Fruit fly (Drosophila melanogaster) whole organism, adult: Measurements from ENCODE around the gene PK1-R.
A peak's percentile ranks its signal among the peaks of the same experiment; 100 is the strongest.

ENCODE experiments used
- CG11617 ChIP-seq: fragments of 200-800 bp; sonication (Bioruptor generic); optimal IDR thresholded peaks from 2 replicates; lab custom pipeline; 2017; ENCODE audit warnings: mild to moderate bottlenecking, missing biosample characterization, missing genetic modification reagents, missing genetic modification characterization
- CG12768 ChIP-seq: fragments of 200-800 bp; sonication (Bioruptor generic); optimal IDR thresholded peaks from 2 replicates; lab custom pipeline; 2017; ENCODE audit warnings: missing biosample characterization, missing genetic modification characterization, mild to moderate bottlenecking, moderate library complexity, missing genetic modification reagents
- CG14711 ChIP-seq: fragments of 200-800 bp; sonication (Bioruptor generic); optimal IDR thresholded peaks from 2 replicates; lab custom pipeline; 2018; ENCODE audit warnings: missing biosample characterization, mild to moderate bottlenecking, missing genetic modification characterization, moderate library complexity
- CG1620 ChIP-seq: fragments of 200-800 bp; sonication (Bioruptor generic); optimal IDR thresholded peaks from 2 replicates; lab custom pipeline; 2016; ENCODE audit warnings: missing biosample characterization, missing genetic modification characterization
- CG33017 ChIP-seq: fragments of 200-800 bp; sonication (Bioruptor generic); optimal IDR thresholded peaks from 2 replicates; lab custom pipeline; 2018; ENCODE audit warnings: missing biosample characterization, mild to moderate bottlenecking, missing genetic modification characterization, moderate library complexity
- CG5204 ChIP-seq: fragments of 200-800 bp; sonication (Bioruptor generic); optimal IDR thresholded peaks from 2 replicates; lab custom pipeline; 2016; ENCODE audit warnings: missing biosample characterization, missing genetic modification characterization
- CG7045 ChIP-seq: fragments of 200-800 bp; sonication (Bioruptor generic); optimal IDR thresholded peaks from 2 replicates; lab custom pipeline; 2017; ENCODE audit warnings: missing biosample characterization, mild to moderate bottlenecking, missing genetic modification characterization
- CG7101 ChIP-seq: fragments of 200-800 bp; sonication (Bioruptor generic); optimal IDR thresholded peaks from 2 replicates; lab custom pipeline; 2018; ENCODE audit warnings: missing biosample characterization, mild to moderate bottlenecking, missing genetic modification characterization, moderate library complexity
- Clk ChIP-seq: fragments of 200-800 bp; sonication (Bioruptor generic); optimal IDR thresholded peaks from 2 replicates; lab custom pipeline; 2017; ENCODE audit warnings: missing biosample characterization, missing genetic modification characterization
- Crg-1 ChIP-seq: fragments of 200-800 bp; sonication (Bioruptor generic); optimal IDR thresholded peaks from 2 replicates; lab custom pipeline; 2016; ENCODE audit warnings: missing biosample characterization, missing genetic modification characterization
- Hr96 ChIP-seq: fragments of 200-800 bp; sonication (Bioruptor generic); optimal IDR thresholded peaks from 2 replicates; lab custom pipeline; 2016; ENCODE audit warnings: missing biosample characterization, missing genetic modification characterization
- Mnt ChIP-seq: fragments of 200-800 bp; sonication (Bioruptor generic); optimal IDR thresholded peaks from 2 replicates; lab custom pipeline; 2016; ENCODE audit warnings: missing biosample characterization, mild to moderate bottlenecking, missing genetic modification characterization
- bab1 ChIP-seq: fragments of 200-800 bp; sonication (Bioruptor generic); optimal IDR thresholded peaks from 3 replicates; lab custom pipeline; 2019; ENCODE audit warnings: missing biosample characterization, mild to moderate bottlenecking, missing genetic modification characterization, moderate library complexity
- cic ChIP-seq: fragments of 200-800 bp; sonication (Bioruptor generic); optimal IDR thresholded peaks from 2 replicates; lab custom pipeline; 2017; ENCODE audit warnings: missing biosample characterization, mild to moderate bottlenecking, missing genetic modification characterization, moderate library complexity
- cnc ChIP-seq, 2 experiments: fragments of >200 bp; optimal IDR thresholded peaks; 2 replicates each; lab custom pipeline; 2017
- kay ChIP-seq: fragments of 200-800 bp; sonication (Bioruptor generic); peaks from one replicate; lab custom pipeline; 2016; ENCODE audit warnings: missing biosample characterization, missing genetic modification characterization, borderline replicate concordance
- ovo ChIP-seq: fragments of 200-800 bp; sonication (Bioruptor generic); optimal IDR thresholded peaks from 2 replicates; lab custom pipeline; 2016; ENCODE audit warnings: missing biosample characterization, missing genetic modification characterization
- pad ChIP-seq: fragments of 200-800 bp; sonication (Bioruptor generic); optimal IDR thresholded peaks from 3 replicates; lab custom pipeline; 2017; ENCODE audit warnings: missing biosample characterization, missing genetic modification characterization, mild to moderate bottlenecking, moderate library complexity, missing genetic modification reagents
- tj ChIP-seq: fragments of 200-800 bp; sonication (Bioruptor generic); optimal IDR thresholded peaks from 3 replicates; lab custom pipeline; 2017; ENCODE audit warnings: missing biosample characterization, mild to moderate bottlenecking, missing genetic modification characterization, moderate library complexity
- toe ChIP-seq: fragments of 200-800 bp; sonication (Bioruptor generic); optimal IDR thresholded peaks from 2 replicates; lab custom pipeline; 2016; ENCODE audit warnings: missing biosample characterization, missing genetic modification characterization

Gene PK1-R

DNA sequence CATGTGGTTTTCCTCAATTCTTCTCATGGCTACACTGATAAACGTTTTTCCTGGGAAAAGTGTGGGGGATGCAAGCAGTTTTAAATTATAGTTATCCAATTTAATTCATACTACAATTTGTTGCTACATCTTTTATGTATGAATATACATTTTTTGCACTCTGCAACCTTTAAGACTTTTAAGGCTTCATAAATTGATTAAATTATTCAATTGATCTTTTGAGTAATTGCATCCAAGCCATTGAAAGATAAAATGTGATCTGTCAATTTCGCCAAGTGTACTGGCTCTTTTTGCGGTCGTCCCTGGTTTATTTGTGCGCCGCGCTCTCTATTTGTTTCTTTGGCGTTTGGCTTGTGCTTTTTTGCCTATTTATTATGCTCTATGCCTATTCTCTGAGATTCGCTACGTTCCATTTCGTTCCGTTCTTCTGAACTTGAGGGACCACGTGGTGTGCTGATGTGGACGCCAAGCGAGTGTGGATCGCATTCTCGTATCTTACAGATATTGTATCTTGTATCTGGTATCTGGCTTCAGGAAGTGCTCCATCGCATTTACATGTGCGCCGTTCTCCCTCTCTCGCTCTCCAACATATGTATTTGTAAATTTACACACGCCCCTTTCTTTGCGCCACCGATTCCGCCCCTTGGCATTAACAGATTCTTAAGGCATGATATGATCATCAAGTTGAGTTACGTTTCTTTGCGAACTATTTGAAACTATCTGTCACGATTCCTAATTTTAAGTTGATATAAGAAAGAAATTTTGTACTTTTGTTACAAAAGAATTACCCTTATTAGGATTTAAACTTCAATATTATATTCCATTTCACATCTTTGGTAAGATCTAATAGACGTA is 50.5 kb downstream of the PK1-R start:
- TF ChIP-seq CG1620 (GFP tag; lab: Kevin White, UChicago), result no peak
- peak; percentile 62 for TF ChIP-seq toe
- peak; percentile 66 for TF ChIP-seq CG12768 (GFP tag; lab: Kevin White, UChicago)
- TF ChIP-seq cnc (optimal IDR thresholded peaks at IDR 0.05; lab: Kevin White, UChicago), result no peak
- peak; percentile 49 for TF ChIP-seq pad (GFP tag; lab: Kevin White, UChicago)
- TF ChIP-seq CG11617 (GFP tag; lab: Kevin White, UChicago), result peak; percentile 58
- peak; percentile 14 for TF ChIP-seq Crg-1
- no peak for TF ChIP-seq tj (GFP tag; lab: Kevin White, UChicago)
- peak; percentile 61 for TF ChIP-seq CG14711
- no peak for TF ChIP-seq cic
- peak; percentile 81 for TF ChIP-seq Mnt (GFP tag; lab: Kevin White, UChicago)
- peak; percentile 71 for TF ChIP-seq Hr96
- TF ChIP-seq Clk (GFP tag; lab: Kevin White, UChicago), result peak; percentile 24
- TF ChIP-seq kay (GFP tag; lab: Kevin White, UChicago), result peak; percentile 6
- TF ChIP-seq CG7101 (tag; lab: Kevin White, UChicago), result peak; percentile 75
- TF ChIP-seq CG7045, result peak; percentile 84
- TF ChIP-seq CG5204 (GFP tag; lab: Kevin White, UChicago), result peak; percentile 83
- no peak for TF ChIP-seq ovo (GFP tag; lab: Kevin White, UChicago)
- TF ChIP-seq CG33017 (tag; lab: Kevin White, UChicago), result peak; percentile 74
- no peak for TF ChIP-seq bab1 (GFP tag; lab: Kevin White, UChicago)

DNA sequence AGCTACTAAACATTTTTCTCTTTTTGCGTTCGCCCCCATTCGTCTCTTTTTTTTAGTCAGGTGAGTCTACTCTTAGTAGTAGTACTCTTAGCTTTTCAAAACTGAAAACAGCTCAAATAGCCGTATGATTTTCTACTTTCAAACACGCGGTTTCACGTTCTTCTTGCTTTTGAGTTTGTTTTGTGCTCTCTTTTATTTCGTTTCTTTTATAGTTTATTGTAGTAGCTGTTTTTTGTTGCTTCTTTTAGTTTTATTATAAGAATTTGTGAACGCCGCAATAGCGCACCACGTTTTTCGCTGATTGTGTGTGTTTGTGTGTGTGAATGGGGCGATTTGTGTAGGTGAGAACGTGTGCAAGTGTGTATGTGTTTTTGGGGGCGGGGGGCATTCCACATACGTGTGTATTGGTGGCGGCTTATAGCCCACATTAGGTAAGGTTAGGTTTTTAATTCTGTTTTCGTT is 51.5 kb downstream of the PK1-R start:
- TF ChIP-seq CG1620 (GFP tag; lab: Kevin White, UChicago), result no peak
- no peak for TF ChIP-seq toe
- peak; percentile 6 for TF ChIP-seq pad (GFP tag; lab: Kevin White, UChicago)
- TF ChIP-seq Clk (GFP tag; lab: Kevin White, UChicago), result no peak
- peak; percentile 92 for TF ChIP-seq tj (GFP tag; lab: Kevin White, UChicago)
- TF ChIP-seq CG12768 (GFP tag; lab: Kevin White, UChicago), result peak; percentile 50
- no peak for TF ChIP-seq Crg-1
- TF ChIP-seq cic, result peak; percentile 99
- no peak for TF ChIP-seq CG14711
- TF ChIP-seq ovo (GFP tag; lab: Kevin White, UChicago), result no peak
- TF ChIP-seq Mnt (GFP tag; lab: Kevin White, UChicago), result peak; percentile 97
- TF ChIP-seq bab1 (GFP tag; lab: Kevin White, UChicago), result peak; percentile 16
- TF ChIP-seq CG7045, result no peak
- TF ChIP-seq CG11617 (GFP tag; lab: Kevin White, UChicago), result peak; percentile 3
- no peak for TF ChIP-seq cnc (optimal IDR thresholded peaks at IDR 0.05; lab: Kevin White, UChicago)
- peak; percentile 47 for TF ChIP-seq Hr96
- TF ChIP-seq CG33017 (tag; lab: Kevin White, UChicago), result peak; percentile 33
- peak; percentile 97 for TF ChIP-seq kay (GFP tag; lab: Kevin White, UChicago)
- peak; percentile 17 for TF ChIP-seq CG7101 (tag; lab: Kevin White, UChicago)

DNA sequence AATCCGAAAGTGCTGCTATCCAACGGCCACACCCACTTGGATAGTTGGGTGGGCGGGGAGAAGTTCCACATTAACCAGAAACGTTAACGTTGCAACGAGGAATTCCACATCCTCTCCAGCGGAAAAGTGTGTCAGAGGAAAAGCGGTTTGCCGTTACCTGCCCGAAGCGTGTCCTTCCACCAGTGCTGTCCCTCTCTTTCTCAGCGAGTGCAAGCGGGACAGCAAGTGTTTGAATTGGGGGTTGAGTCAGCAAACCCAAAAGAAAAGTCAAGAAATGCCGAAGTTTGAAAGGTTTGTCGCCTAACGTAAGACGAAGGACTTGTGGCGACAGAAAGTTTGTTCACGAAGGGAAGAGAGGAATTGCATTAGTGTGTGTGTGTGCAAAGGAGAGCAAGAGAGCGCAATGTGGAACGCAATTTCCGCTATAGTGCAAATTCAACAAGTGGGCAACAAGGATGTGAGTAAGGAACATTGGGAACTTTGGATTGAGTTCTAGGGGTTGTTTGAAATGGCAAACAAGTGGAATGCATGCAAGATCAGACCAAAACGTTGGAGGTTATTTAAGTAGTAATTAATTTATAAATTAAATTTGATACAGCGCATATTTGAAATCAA is 52.3 kb downstream of the PK1-R start:
- no peak for TF ChIP-seq CG7101 (tag; lab: Kevin White, UChicago)
- no peak for TF ChIP-seq kay (GFP tag; lab: Kevin White, UChicago)
- TF ChIP-seq cnc (optimal IDR thresholded peaks at IDR 0.05; lab: Kevin White, UChicago), result no peak
- TF ChIP-seq CG12768 (GFP tag; lab: Kevin White, UChicago), result no peak
- no peak for TF ChIP-seq cic
- TF ChIP-seq Clk (GFP tag; lab: Kevin White, UChicago), result no peak
- TF ChIP-seq Mnt (GFP tag; lab: Kevin White, UChicago), result no peak
- TF ChIP-seq toe, result no peak
- TF ChIP-seq CG33017 (tag; lab: Kevin White, UChicago), result no peak
- TF ChIP-seq ovo (GFP tag; lab: Kevin White, UChicago), result no peak
- TF ChIP-seq tj (GFP tag; lab: Kevin White, UChicago), result no peak
- TF ChIP-seq bab1 (GFP tag; lab: Kevin White, UChicago), result no peak
- TF ChIP-seq pad (GFP tag; lab: Kevin White, UChicago), result no peak
- TF ChIP-seq CG14711, result no peak
- TF ChIP-seq CG7045, result no peak
- TF ChIP-seq Hr96, result no peak
- TF ChIP-seq Crg-1, result no peak
